Worm (Caenorhabditis elegans) whole organism, L4/young adult: Measurements from ENCODE around the gene hpo-36.

Experiments used
- W03F9.2 ChIP-seq: fragments of 150-350 bp; optimal IDR thresholded peaks from 2 replicates; lab custom pipeline; 2014; ENCODE audit warnings: missing biosample characterization, missing genetic modification characterization
- dao-5 ChIP-seq: sonication (generic microtip); optimal IDR thresholded peaks from 2 replicates; lab custom pipeline; 2016; ENCODE audit warnings: missing genotype, missing genetic modification characterization, moderate library complexity, missing compliant biosample characterization
- him-1 ChIP-seq: sonication (generic microtip); optimal IDR thresholded peaks from 2 replicates; lab custom pipeline; 2016; ENCODE audit warnings: missing genotype, missing genetic modification reagents, missing genetic modification characterization, missing compliant biosample characterization

hpo-36 gene

ce11 chrV:3703888-3704287 lies 35.3 kb downstream of the hpo-36 start:
- TF ChIP-seq W03F9.2 (tag; lab: Kevin White, UChicago) (no peak), dao-5 (tag; lab: Kevin White, UChicago) (no peak), him-1 (tag; lab: Kevin White, UChicago) (peak; percentile 61)

- no peak for TF ChIP-seq W03F9.2 (tag; lab: Kevin White, UChicago)
- TF ChIP-seq him-1 (tag; lab: Kevin White, UChicago), result no peak
- no peak for TF ChIP-seq dao-5 (tag; lab: Kevin White, UChicago)
Observed at ce11 chrV:3702998-3703397, 36.2 kb downstream of the hpo-36 start.

ce11 chrV:3698497-3698896 lies 40.7 kb downstream of the hpo-36 start:
- no peak for TF ChIP-seq W03F9.2 (tag; lab: Kevin White, UChicago)
- TF ChIP-seq dao-5 (tag; lab: Kevin White, UChicago), result no peak
- TF ChIP-seq him-1 (tag; lab: Kevin White, UChicago), result no peak

ce11 chrV:3697071-3697470 lies 42.1 kb downstream of the hpo-36 start:
- TF ChIP-seq W03F9.2 (tag; lab: Kevin White, UChicago) (no peak), him-1 (tag; lab: Kevin White, UChicago) (no peak), dao-5 (tag; lab: Kevin White, UChicago) (no peak)

- TF ChIP-seq him-1 (tag; lab: Kevin White, UChicago) (no peak), W03F9.2 (tag; lab: Kevin White, UChicago) (no peak), dao-5 (tag; lab: Kevin White, UChicago) (no peak)
Observed at ce11 chrV:3695254-3695653, 43.9 kb downstream of the hpo-36 start.

- TF ChIP-seq W03F9.2 (tag; lab: Kevin White, UChicago), result no peak
- no peak for TF ChIP-seq him-1 (tag; lab: Kevin White, UChicago)
- no peak for TF ChIP-seq dao-5 (tag; lab: Kevin White, UChicago)
Observed at ce11 chrV:3693657-3694056, 45.5 kb downstream of the hpo-36 start.

- no peak for TF ChIP-seq dao-5 (tag; lab: Kevin White, UChicago)
- no peak for TF ChIP-seq W03F9.2 (tag; lab: Kevin White, UChicago)
- no peak for TF ChIP-seq him-1 (tag; lab: Kevin White, UChicago)
Observed at ce11 chrV:3692613-3693012, 46.6 kb downstream of the hpo-36 start.

- TF ChIP-seq him-1 (tag; lab: Kevin White, UChicago), result no peak
- no peak for TF ChIP-seq W03F9.2 (tag; lab: Kevin White, UChicago)
- no peak for TF ChIP-seq dao-5 (tag; lab: Kevin White, UChicago)
Observed at ce11 chrV:3688733-3689132, 50.5 kb downstream of the hpo-36 start.

ce11 chrV:3686899-3687298 lies 52.3 kb downstream of the hpo-36 start, which contains the start of gene unc-132:
Gene unc-132 (plus strand): TSS chrV:3687106.
- no peak for TF ChIP-seq dao-5 (tag; lab: Kevin White, UChicago)
- TF ChIP-seq W03F9.2 (tag; lab: Kevin White, UChicago), result no peak
- TF ChIP-seq him-1 (tag; lab: Kevin White, UChicago), result no peak

- TF ChIP-seq him-1 (tag; lab: Kevin White, UChicago) (no peak), dao-5 (tag; lab: Kevin White, UChicago) (no peak), W03F9.2 (tag; lab: Kevin White, UChicago) (no peak)
Observed at ce11 chrV:3686292-3686691, 52.9 kb downstream of the hpo-36 start.

- no peak for TF ChIP-seq dao-5 (tag; lab: Kevin White, UChicago)
- TF ChIP-seq him-1 (tag; lab: Kevin White, UChicago), result no peak
- no peak for TF ChIP-seq W03F9.2 (tag; lab: Kevin White, UChicago)
Observed at ce11 chrV:3685790-3686208, 53.4 kb downstream of the hpo-36 start, which contains the start of gene W08A12.2. Gene W08A12.2 (minus strand): TSS chrV:3685892.

ce11 chrV:3682553-3682952 lies 56.6 kb downstream of the hpo-36 start, which contains the start of gene W08A12.3:
Gene W08A12.3 (plus strand): TSS chrV:3682853.
- TF ChIP-seq dao-5 (tag; lab: Kevin White, UChicago) (no peak), him-1 (tag; lab: Kevin White, UChicago) (no peak)

ce11 chrV:3678513-3678912 lies 60.7 kb downstream of the hpo-36 start:
- TF ChIP-seq him-1 (tag; lab: Kevin White, UChicago), result no peak
